Fruit fly (Drosophila melanogaster) whole organism, embryonic: ENCODE measurements around the gene CG43402.

Experiments
- Abd-B ChIP-seq: fragments of 200-800 bp; sonication (Bioruptor generic); optimal IDR thresholded peaks from 2 replicates; lab custom pipeline; 2018; ENCODE audit warnings: missing biosample characterization, mild to moderate bottlenecking, missing genetic modification characterization, moderate library complexity
- CG10959 ChIP-seq: fragments of 200-800 bp; sonication (Bioruptor generic); IDR thresholded peaks from 2 replicates; pipeline ENCODE4 v1.3.6; 2022; ENCODE audit warnings: missing biosample characterization, missing genetic modification characterization
- CG11456 ChIP-seq: fragments of 200-800 bp; sonication (Bioruptor generic); IDR thresholded peaks from 3 replicates; pipeline ENCODE4 v1.3.6; 2022; ENCODE audit warnings: missing biosample characterization, missing genetic modification characterization
- CG11696 ChIP-seq: fragments of 200-800 bp; sonication (Bioruptor generic); IDR thresholded peaks from 2 replicates; pipeline ENCODE4 v1.3.6; 2022; ENCODE audit warnings: missing biosample characterization, missing genetic modification characterization
- CG12155 ChIP-seq: fragments of 200-800 bp; sonication (Bioruptor generic); optimal IDR thresholded peaks from 3 replicates; lab custom pipeline; 2016; ENCODE audit warnings: missing biosample characterization, missing genetic modification characterization
- CG12236 ChIP-seq: fragments of 200-800 bp; sonication (Bioruptor generic); optimal IDR thresholded peaks from 2 replicates; lab custom pipeline; 2016; ENCODE audit warnings: missing biosample characterization, missing genetic modification characterization
- CG1233 ChIP-seq: fragments of 200-800 bp; sonication (Bioruptor generic); optimal IDR thresholded peaks from 4 replicates; lab custom pipeline; 2018; ENCODE audit warnings: missing biosample characterization, mild to moderate bottlenecking, missing genetic modification characterization
- CG14441 ChIP-seq: fragments of 200-800 bp; sonication (Bioruptor generic); IDR thresholded peaks from 2 replicates; pipeline ENCODE4 v1.3.6; 2022; ENCODE audit warnings: missing biosample characterization, missing genetic modification characterization
- CG14965 ChIP-seq: fragments of 200-800 bp; sonication (Bioruptor generic); optimal IDR thresholded peaks from 2 replicates; lab custom pipeline; 2016; ENCODE audit warnings: missing biosample characterization, missing genetic modification characterization, borderline replicate concordance
- CG15269 ChIP-seq: fragments of 200-800 bp; sonication (Bioruptor generic); optimal IDR thresholded peaks from 2 replicates; lab custom pipeline; 2018; ENCODE audit warnings: missing biosample characterization, mild to moderate bottlenecking, missing genetic modification characterization, moderate library complexity
- CG17328 ChIP-seq: fragments of 200-800 bp; sonication (Bioruptor generic); IDR thresholded peaks from 2 replicates; pipeline ENCODE4 v1.3.6; 2022; ENCODE audit warnings: missing biosample characterization, missing genetic modification characterization
- CG33213 ChIP-seq: fragments of 200-800 bp; sonication (Bioruptor generic); optimal IDR thresholded peaks from 3 replicates; lab custom pipeline; 2016; ENCODE audit warnings: missing biosample characterization, missing genetic modification characterization
- CG3407 ChIP-seq: fragments of 200-800 bp; sonication (Bioruptor generic); optimal IDR thresholded peaks from 2 replicates; lab custom pipeline; 2018; ENCODE audit warnings: missing biosample characterization, mild to moderate bottlenecking, missing genetic modification characterization
- CG4617 ChIP-seq: fragments of 200-800 bp; sonication (Bioruptor generic); optimal IDR thresholded peaks from 3 replicates; lab custom pipeline; 2016; ENCODE audit warnings: missing biosample characterization, missing genetic modification characterization, borderline replicate concordance
- CG4820 ChIP-seq: fragments of 200-800 bp; sonication (Bioruptor generic); optimal IDR thresholded peaks from 3 replicates; lab custom pipeline; 2016; ENCODE audit warnings: missing biosample characterization, missing genetic modification characterization
- CG5245 ChIP-seq: fragments of 200-800 bp; sonication (Bioruptor generic); optimal IDR thresholded peaks from 3 replicates; lab custom pipeline; 2016; ENCODE audit warnings: missing biosample characterization, missing genetic modification characterization
- CG7271 ChIP-seq: fragments of 200-800 bp; sonication (Bioruptor generic); optimal IDR thresholded peaks from 2 replicates; lab custom pipeline; 2018; ENCODE audit warnings: missing biosample characterization, mild to moderate bottlenecking, missing genetic modification characterization, moderate library complexity
- CG7987 ChIP-seq: fragments of 200-800 bp; sonication (Bioruptor generic); optimal IDR thresholded peaks from 2 replicates; lab custom pipeline; 2018; ENCODE audit warnings: missing biosample characterization, mild to moderate bottlenecking, missing genetic modification characterization, moderate library complexity
- CG8290 ChIP-seq, 3 experiments: fragments of 200-800 bp; sonication (Bioruptor generic); optimal IDR thresholded peaks; 2 replicates each; lab custom pipeline; 2016 to 2019; ENCODE audit warnings: missing biosample characterization in 3 of 3, missing genetic modification characterization in 3 of 3, mild to moderate bottlenecking in 2 of 3, moderate library complexity in 1 of 3
- CG8924 ChIP-seq: fragments of 200-800 bp; optimal IDR thresholded peaks from 3 replicates; lab custom pipeline; 2019; ENCODE audit warnings: missing biosample characterization, mild to moderate bottlenecking, missing genetic modification characterization, moderate library complexity
- D19A ChIP-seq: fragments of 200-800 bp; optimal IDR thresholded peaks from 3 replicates; lab custom pipeline; 2019; ENCODE audit warnings: missing biosample characterization, mild to moderate bottlenecking, missing genetic modification characterization, moderate library complexity
- Dbx ChIP-seq: fragments of 200-800 bp; sonication (Bioruptor generic); IDR thresholded peaks from 3 replicates; pipeline ENCODE4 v1.3.6; 2022; ENCODE audit warnings: missing biosample characterization, missing genetic modification characterization
- Dip3 ChIP-seq: fragments of 200-800 bp; sonication (Bioruptor generic); optimal IDR thresholded peaks from 3 replicates; lab custom pipeline; 2016; ENCODE audit warnings: missing biosample characterization, missing genetic modification characterization
- Drgx ChIP-seq: fragments of 200-800 bp; sonication (Bioruptor generic); IDR thresholded peaks from 2 replicates; pipeline ENCODE4 v1.3.6; 2022; ENCODE audit warnings: missing biosample characterization, missing genetic modification characterization
- Fer3 ChIP-seq: fragments of 200-800 bp; sonication (Bioruptor generic); optimal IDR thresholded peaks from 2 replicates; lab custom pipeline; 2018; ENCODE audit warnings: missing biosample characterization, mild to moderate bottlenecking, missing genetic modification characterization, moderate library complexity
- HLHmδ ChIP-seq: fragments of 200-800 bp; sonication (Bioruptor generic); optimal IDR thresholded peaks from 2 replicates; lab custom pipeline; 2018; ENCODE audit warnings: missing biosample characterization, mild to moderate bottlenecking, missing genetic modification characterization, moderate library complexity
- HmgD ChIP-seq: fragments of 200-800 bp; sonication (Bioruptor generic); optimal IDR thresholded peaks from 3 replicates; lab custom pipeline; 2016; ENCODE audit warnings: missing biosample characterization, missing genetic modification characterization
- HmgZ ChIP-seq: fragments of 200-800 bp; sonication (Bioruptor generic); optimal IDR thresholded peaks from 2 replicates; lab custom pipeline; 2018; ENCODE audit warnings: missing biosample characterization, mild to moderate bottlenecking, missing genetic modification characterization
- Hr3 ChIP-seq: fragments of 200-800 bp; sonication (Bioruptor generic); optimal IDR thresholded peaks from 3 replicates; lab custom pipeline; 2016; ENCODE audit warnings: missing biosample characterization, missing genetic modification characterization
- Meics ChIP-seq: fragments of 200-800 bp; sonication (Bioruptor generic); optimal IDR thresholded peaks from 2 replicates; lab custom pipeline; 2017; ENCODE audit warnings: missing biosample characterization, mild to moderate bottlenecking, missing genetic modification characterization
- Nf-YB ChIP-seq: fragments of 200-800 bp; sonication (Bioruptor generic); optimal IDR thresholded peaks from 3 replicates; lab custom pipeline; 2019; ENCODE audit warnings: missing biosample characterization, mild to moderate bottlenecking, missing genetic modification characterization, moderate library complexity
- Spps ChIP-seq: fragments of 200-800 bp; sonication (Bioruptor generic); optimal IDR thresholded peaks from 2 replicates; lab custom pipeline; 2018; ENCODE audit warnings: missing biosample characterization, mild to moderate bottlenecking, missing genetic modification characterization
- TFAM ChIP-seq: fragments of 200-800 bp; sonication (Bioruptor generic); optimal IDR thresholded peaks from 2 replicates; lab custom pipeline; 2017; ENCODE audit warnings: missing biosample characterization, missing genetic modification characterization, inconsistent platforms
- Vsx1 ChIP-seq: fragments of 200-800 bp; sonication (Bioruptor generic); optimal IDR thresholded peaks from 2 replicates; lab custom pipeline; 2017; ENCODE audit warnings: missing biosample characterization, mild to moderate bottlenecking, missing genetic modification characterization, missing genetic modification reagents
- ara ChIP-seq: fragments of 200-800 bp; sonication (Bioruptor generic); IDR thresholded peaks from 2 replicates; pipeline ENCODE4 v1.3.6; 2022; ENCODE audit warnings: missing biosample characterization, missing genetic modification characterization
- br ChIP-seq: fragments of >200 bp; optimal IDR thresholded peaks from 2 replicates; lab custom pipeline; 2017
- cad ChIP-seq: fragments of >200 bp; optimal IDR thresholded peaks from 2 replicates; lab custom pipeline; 2017; ENCODE audit warnings: missing biosample characterization, missing genetic modification characterization
- fru ChIP-seq: fragments of >200 bp; optimal IDR thresholded peaks from 2 replicates; lab custom pipeline; 2017
- gcm ChIP-seq: fragments of 200-800 bp; sonication (Bioruptor generic); optimal IDR thresholded peaks from 2 replicates; lab custom pipeline; 2019; ENCODE audit warnings: missing biosample characterization, mild to moderate bottlenecking, missing genetic modification characterization, moderate library complexity
- gcm2 ChIP-seq: fragments of 200-800 bp; sonication (Bioruptor generic); optimal IDR thresholded peaks from 2 replicates; lab custom pipeline; 2016; ENCODE audit warnings: missing biosample characterization, missing genetic modification characterization
- gsb ChIP-seq: fragments of 200-800 bp; sonication (Bioruptor generic); IDR thresholded peaks from 2 replicates; pipeline ENCODE4 v1.3.6; 2022; ENCODE audit warnings: missing biosample characterization, missing genetic modification characterization
- hkb ChIP-seq, 2 experiments: fragments of 200-800 bp in 1 of 2; fragments of >200 bp in 1 of 2; sonication (Bioruptor generic) in 1 of 2; IDR thresholded peaks in 1 of 2; optimal IDR thresholded peaks in 1 of 2; 2 replicates each; pipeline versions ENCODE4 v1.3.6 to Lab custom; 2017 to 2022; ENCODE audit warnings: missing biosample characterization in 1 of 2, missing genetic modification characterization in 1 of 2
- ind ChIP-seq: fragments of 200-800 bp; sonication (Bioruptor generic); optimal IDR thresholded peaks from 3 replicates; lab custom pipeline; 2016; ENCODE audit warnings: missing biosample characterization, missing genetic modification characterization
- lmd ChIP-seq: fragments of 200-800 bp; sonication (Bioruptor generic); IDR thresholded peaks from 2 replicates; pipeline ENCODE4 v1.3.6; 2022; ENCODE audit warnings: missing biosample characterization, missing genetic modification characterization
- otp ChIP-seq: fragments of 200-800 bp; sonication (Bioruptor generic); IDR thresholded peaks from 3 replicates; pipeline ENCODE4, ENCODE4 v1.3.6; 2022; ENCODE audit warnings: missing biosample characterization, missing genetic modification characterization
- pfk ChIP-seq: fragments of 200-800 bp; sonication (Bioruptor generic); optimal IDR thresholded peaks from 2 replicates; lab custom pipeline; 2018; ENCODE audit warnings: missing biosample characterization, mild to moderate bottlenecking, missing genetic modification characterization, moderate library complexity
- schlank ChIP-seq: fragments of 200-800 bp; sonication (Bioruptor generic); optimal IDR thresholded peaks from 2 replicates; lab custom pipeline; 2018; ENCODE audit warnings: missing biosample characterization, mild to moderate bottlenecking, missing genetic modification characterization
- stc ChIP-seq: fragments of 200-800 bp; sonication (Bioruptor generic); IDR thresholded peaks from 2 replicates; pipeline ENCODE4 v1.3.6; 2022; ENCODE audit warnings: missing biosample characterization, missing genetic modification characterization
- tin ChIP-seq: fragments of 200-800 bp; sonication (Bioruptor generic); optimal IDR thresholded peaks from 3 replicates; lab custom pipeline; 2016; ENCODE audit warnings: missing biosample characterization, missing genetic modification characterization
- toy ChIP-seq: fragments of 200-800 bp; sonication (Bioruptor generic); IDR thresholded peaks from 2 replicates; pipeline ENCODE4 v1.3.6; 2022; ENCODE audit warnings: missing biosample characterization, missing genetic modification characterization
- usp ChIP-seq: fragments of >200 bp; optimal IDR thresholded peaks from 2 replicates; lab custom pipeline; 2017; ENCODE audit warnings: missing biosample characterization, missing genetic modification characterization
- yki ChIP-seq: fragments of >200 bp; optimal IDR thresholded peaks from 3 replicates; lab custom pipeline; 2018

CG43402 gene

DNA sequence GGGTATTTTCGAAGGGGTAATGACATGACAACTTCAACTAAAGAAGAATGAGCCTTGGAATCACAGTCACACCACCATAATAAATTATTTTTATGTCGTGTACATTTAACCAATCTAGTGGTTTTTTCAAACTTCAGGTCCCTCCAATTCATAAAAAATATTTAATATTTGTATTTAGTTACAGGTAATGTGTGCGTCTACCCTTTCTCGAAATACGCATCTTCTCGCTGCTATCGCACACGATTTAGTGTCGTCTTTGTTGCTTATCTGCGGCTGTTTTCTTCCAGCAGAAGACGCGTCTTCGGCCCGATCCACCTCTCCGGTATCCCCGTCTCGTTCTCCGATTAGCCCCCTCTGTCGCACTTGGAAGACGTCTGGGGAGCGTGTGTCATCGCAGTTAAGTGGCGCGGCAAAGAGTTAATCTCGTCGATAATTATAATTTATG is 15.6 kb upstream of the CG43402 start (continued):
- peak; percentile 41; the same call in 1 of the 2 replicates for TF ChIP-seq Drgx (GFP tag; lab: Robert Waterston, UW)
- TF ChIP-seq Spps: peak; percentile 79
- peak; percentile 47 for TF ChIP-seq Vsx1 (GFP tag; lab: Kevin White, UChicago)
- TF ChIP-seq Meics (GFP tag; lab: Kevin White, UChicago): peak; percentile 47
- TF ChIP-seq CG14965 (GFP tag; lab: Kevin White, UChicago): no peak
- peak; percentile 59 for TF ChIP-seq CG14441 (GFP tag; lab: Robert Waterston, UW)
- TF ChIP-seq CG11696 (GFP tag; lab: Robert Waterston, UW): no peak
- no peak for TF ChIP-seq CG4617 (GFP tag; lab: Kevin White, UChicago)
- peak; percentile 61 for TF ChIP-seq CG3407
- no peak for TF ChIP-seq usp (GFP tag; lab: Kevin White, UChicago)
- TF ChIP-seq CG7987 (GFP tag; lab: Kevin White, UChicago): no peak
- no peak for TF ChIP-seq yki (lab: Kevin White, UChicago)
- peak; percentile 67 for TF ChIP-seq CG5245 (GFP tag; lab: Kevin White, UChicago)
- no peak for TF ChIP-seq toy (GFP tag; lab: Robert Waterston, UW)
- TF ChIP-seq cad (GFP tag; lab: Kevin White, UChicago): peak; percentile 13
- TF ChIP-seq otp (GFP tag; lab: Robert Waterston, UW): peak; percentile 80
- 0 out of 3 replicates have a peak, but pooled peaks have one; percentile 27 for TF ChIP-seq CG11456 (GFP tag; lab: Robert Waterston, UW)
- peak; percentile 79 for TF ChIP-seq Hr3
- peak; percentile 86 for TF ChIP-seq ara (GFP tag; lab: Robert Waterston, UW)
- TF ChIP-seq fru (lab: Kevin White, UChicago): no peak
- 0 out of 2 replicates have a peak, but pooled peaks have one; percentile 48 for TF ChIP-seq gsb (GFP tag; lab: Robert Waterston, UW)
- peak; percentile 83 for TF ChIP-seq stc (GFP tag; lab: Robert Waterston, UW)
- TF ChIP-seq CG1233 (GFP tag; lab: Kevin White, UChicago): peak; percentile 30
- TF ChIP-seq Dbx (GFP tag; lab: Robert Waterston, UW): no peak
- TF ChIP-seq CG12155 (GFP tag; lab: Kevin White, UChicago): peak; percentile 75
- peak; percentile 78 for TF ChIP-seq CG8924 (tag; lab: Kevin White, UChicago)
- peak; percentile 74 for TF ChIP-seq tin (GFP tag; lab: Kevin White, UChicago)
- TF ChIP-seq Abd-B (GFP tag; lab: Kevin White, UChicago): peak; percentile 77
- TF ChIP-seq CG15269: peak; percentile 54
- TF ChIP-seq pfk (GFP tag; lab: Kevin White, UChicago): no peak
- no peak for TF ChIP-seq hkb (optimal IDR thresholded peaks at IDR 0.05; lab: Kevin White, UChicago)
- TF ChIP-seq hkb (GFP tag; IDR thresholded peaks at IDR 0.05; lab: Robert Waterston, UW): peak; percentile 79
- TF ChIP-seq CG33213 (GFP tag; lab: Kevin White, UChicago): no peak
- peak; percentile 38 for TF ChIP-seq ind (GFP tag; lab: Kevin White, UChicago)
- TF ChIP-seq D19A (tag; lab: Kevin White, UChicago): peak; percentile 79
- TF ChIP-seq HLHmδ (GFP tag; lab: Kevin White, UChicago): peak; percentile 22
- TF ChIP-seq schlank (tag; lab: Kevin White, UChicago): no peak
- TF ChIP-seq CG7271: no peak
- TF ChIP-seq HmgD (GFP tag; lab: Kevin White, UChicago): no peak
- peak; percentile 51 for TF ChIP-seq CG8290 (GFP tag; optimal IDR thresholded peaks at IDR 0.05; lab: Kevin White, UChicago)
- TF ChIP-seq CG8290 (tag; optimal IDR thresholded peaks at IDR 0.05; lab: Kevin White, UChicago): no peak
- no peak for TF ChIP-seq Dip3
- no peak for TF ChIP-seq br (lab: Kevin White, UChicago)
- TF ChIP-seq CG4820 (GFP tag; lab: Kevin White, UChicago): peak; percentile 81
- TF ChIP-seq TFAM (GFP tag; lab: Kevin White, UChicago): no peak
- TF ChIP-seq CG10959 (GFP tag; lab: Robert Waterston, UW): peak; percentile 86
- peak; percentile 57 for TF ChIP-seq Nf-YB (GFP tag; lab: Kevin White, UChicago)
- peak; percentile 4 for TF ChIP-seq HmgZ (tag; lab: Kevin White, UChicago)
- TF ChIP-seq Fer3 (tag; lab: Kevin White, UChicago): peak; percentile 48
- TF ChIP-seq CG17328: peak; percentile 89
- TF ChIP-seq gcm2: peak; percentile 7
- TF ChIP-seq gcm (GFP tag; lab: Kevin White, UChicago): peak; percentile 36
- no peak for TF ChIP-seq CG12236 (GFP tag; lab: Kevin White, UChicago)
- peak; percentile 65 for TF ChIP-seq lmd (GFP tag; lab: Robert Waterston, UW)
